Worm (Caenorhabditis elegans) whole organism, mixed stage, embryonic: ENCODE data around the gene K06A9.1.
A peak's percentile ranks its signal among the peaks of the same experiment; 100 is the strongest.

Experiments used
- M03D4.4 ChIP-seq: sonication (generic microtip); optimal IDR thresholded peaks from 2 replicates; lab custom pipeline; 2017; ENCODE audit warnings: mild to moderate bottlenecking, missing genetic modification characterization, missing compliant biosample characterization
- bed-3 ChIP-seq: fragments of 200-800 bp; sonication (Bioruptor generic); optimal IDR thresholded peaks from 3 replicates; lab custom pipeline; 2018; ENCODE audit warnings: mild to moderate bottlenecking, missing genetic modification characterization, moderate library complexity, missing compliant biosample characterization
- blmp-1 ChIP-seq: fragments of 150-350 bp; optimal IDR thresholded peaks from 2 replicates; lab custom pipeline; 2014; ENCODE audit warnings: missing biosample characterization, missing genetic modification characterization
- ceh-39 ChIP-seq: fragments of 150-350 bp; optimal IDR thresholded peaks from 2 replicates; lab custom pipeline; 2014; ENCODE audit warnings: missing biosample characterization, missing genetic modification characterization
- ceh-43 ChIP-seq: fragments of 200-800 bp; sonication (Bioruptor generic); optimal IDR thresholded peaks from 2 replicates; lab custom pipeline; 2018; ENCODE audit warnings: mild to moderate bottlenecking, missing genetic modification characterization, moderate library complexity, missing compliant biosample characterization
- ceh-83 ChIP-seq: fragments of 200-800 bp; sonication (Bioruptor generic); optimal IDR thresholded peaks from 2 replicates; lab custom pipeline; 2018; ENCODE audit warnings: mild to moderate bottlenecking, missing genetic modification characterization, missing compliant biosample characterization
- ces-1 ChIP-seq: fragments of 150-350 bp; optimal IDR thresholded peaks from 2 replicates; lab custom pipeline; 2014; ENCODE audit warnings: missing biosample characterization, missing genetic modification reagents, missing genetic modification characterization
- drap-1 ChIP-seq: fragments of 200-800 bp; sonication (Bioruptor generic); optimal IDR thresholded peaks from 3 replicates; lab custom pipeline; 2018; ENCODE audit warnings: mild to moderate bottlenecking, missing genetic modification characterization, missing compliant biosample characterization
- elt-1 ChIP-seq: sonication (generic microtip); optimal IDR thresholded peaks from 2 replicates; lab custom pipeline; 2017; ENCODE audit warnings: missing genetic modification characterization, mild to moderate bottlenecking, missing compliant biosample characterization, antibody characterized with exemption, moderate library complexity, borderline replicate concordance; ENCODE audit not compliant: insufficient read depth
- elt-3 ChIP-seq: fragments of 150-350 bp; optimal IDR thresholded peaks from 2 replicates; lab custom pipeline; 2014; ENCODE audit warnings: missing biosample characterization, missing genetic modification characterization
- flh-1 ChIP-seq: fragments of 200-800 bp; sonication (Bioruptor generic); optimal IDR thresholded peaks from 2 replicates; lab custom pipeline; 2018; ENCODE audit warnings: mild to moderate bottlenecking, missing genetic modification characterization, moderate library complexity, missing compliant biosample characterization
- ham-2 ChIP-seq: fragments of 200-800 bp; sonication (Bioruptor generic); optimal IDR thresholded peaks from 2 replicates; lab custom pipeline; 2018; ENCODE audit warnings: mild to moderate bottlenecking, missing genetic modification characterization, missing compliant biosample characterization
- hlh-1 ChIP-seq: fragments of 150-350 bp; optimal IDR thresholded peaks from 2 replicates; lab custom pipeline; 2014; ENCODE audit warnings: missing biosample characterization, missing genetic modification reagents, missing genetic modification characterization
- lin-32 ChIP-seq: fragments of 200-800 bp; sonication (Bioruptor generic); optimal IDR thresholded peaks from 2 replicates; lab custom pipeline; 2018; ENCODE audit warnings: mild to moderate bottlenecking, missing genetic modification characterization, missing compliant biosample characterization
- lsy-2 ChIP-seq: fragments of 150-350 bp; optimal IDR thresholded peaks from 2 replicates; lab custom pipeline; 2014; ENCODE audit warnings: missing biosample characterization, missing genetic modification characterization
- mep-1 ChIP-seq: fragments of 150-350 bp; optimal IDR thresholded peaks from 2 replicates; lab custom pipeline; 2017; ENCODE audit warnings: missing biosample characterization, missing genetic modification reagents, missing genetic modification characterization, inconsistent platforms
- mls-2 ChIP-seq: sonication (generic microtip); optimal IDR thresholded peaks from 2 replicates; lab custom pipeline; 2016; ENCODE audit warnings: mild to moderate bottlenecking, missing genetic modification characterization, moderate library complexity, missing compliant biosample characterization
- nhr-12 ChIP-seq: fragments of 150-350 bp; optimal IDR thresholded peaks from 2 replicates; lab custom pipeline; 2014; ENCODE audit warnings: missing biosample characterization, missing genetic modification characterization
- nhr-237 ChIP-seq: fragments of 150-350 bp; optimal IDR thresholded peaks from 2 replicates; lab custom pipeline; 2014; ENCODE audit warnings: missing biosample characterization, missing genetic modification characterization
- nhr-28 ChIP-seq: fragments of 150-350 bp; optimal IDR thresholded peaks from 2 replicates; lab custom pipeline; 2014; ENCODE audit warnings: missing biosample characterization, missing genetic modification characterization
- pha-4 ChIP-seq: fragments of 150-350 bp; optimal IDR thresholded peaks from 2 replicates; lab custom pipeline; 2018; ENCODE audit warnings: missing biosample characterization, missing genetic modification reagents, missing genetic modification characterization
- sem-2 ChIP-seq: fragments of 200-800 bp; sonication (Bioruptor generic); optimal IDR thresholded peaks from 2 replicates; lab custom pipeline; 2018; ENCODE audit warnings: mild to moderate bottlenecking, missing genetic modification characterization, missing compliant biosample characterization
- snpc-4 ChIP-seq: fragments of 150-350 bp; optimal IDR thresholded peaks from 2 replicates; lab custom pipeline; 2014; ENCODE audit warnings: missing biosample characterization, missing genetic modification characterization
- sptf-1 ChIP-seq: sonication (generic microtip); optimal IDR thresholded peaks from 2 replicates; lab custom pipeline; 2017; ENCODE audit warnings: mild to moderate bottlenecking, missing genetic modification characterization, moderate library complexity, missing compliant biosample characterization
- tbx-8 ChIP-seq: fragments of 200-800 bp; sonication (Bioruptor generic); optimal IDR thresholded peaks from 2 replicates; lab custom pipeline; 2018; ENCODE audit warnings: mild to moderate bottlenecking, missing genetic modification characterization, moderate library complexity, missing compliant biosample characterization
- unc-120 ChIP-seq: sonication (generic microtip); optimal IDR thresholded peaks from 2 replicates; lab custom pipeline; 2017; ENCODE audit warnings: missing genetic modification characterization, missing compliant biosample characterization; ENCODE audit not compliant: poor library complexity, severe bottlenecking
- unc-39 ChIP-seq: fragments of 150-350 bp; optimal IDR thresholded peaks from 2 replicates; lab custom pipeline; 2014; ENCODE audit warnings: missing biosample characterization, missing genetic modification characterization
- unc-62 ChIP-seq: fragments of 150-350 bp; optimal IDR thresholded peaks from 2 replicates; lab custom pipeline; 2014; ENCODE audit warnings: missing biosample characterization, missing genetic modification reagents, missing genetic modification characterization
- ztf-11 ChIP-seq: fragments of 150-350 bp; optimal IDR thresholded peaks from 2 replicates; lab custom pipeline; 2014; ENCODE audit warnings: missing biosample characterization, missing genetic modification characterization

K06A9.1 gene

ce11 chrX:1578682-1579081, 31.4 kb downstream of the K06A9.1 start:
- TF ChIP-seq drap-1 (GFP tag; lab: Kevin White, UChicago) (no peak), ces-1 (no peak), blmp-1 (tag; lab: Kevin White, UChicago) (peak; percentile 72), mls-2 (tag; lab: Kevin White, UChicago) (peak; percentile 39), hlh-1 (tag; lab: Kevin White, UChicago) (peak; percentile 33), lsy-2 (tag; lab: Kevin White, UChicago) (no peak), unc-120 (tag; lab: Kevin White, UChicago) (peak; percentile 47), ceh-43 (GFP tag; lab: Kevin White, UChicago) (peak; percentile 19), lin-32 (GFP tag; lab: Kevin White, UChicago) (no peak), sptf-1 (peak; percentile 54), ham-2 (GFP tag; lab: Kevin White, UChicago) (peak; percentile 77), ceh-39 (tag; lab: Kevin White, UChicago) (no peak), ztf-11 (tag; lab: Kevin White, UChicago) (no peak), M03D4.4 (peak; percentile 15), elt-1 (tag; lab: Kevin White, UChicago) (no peak)
- TF ChIP-seq, all 35 proteins: peak for 8

ce11 chrX:1583980-1584379, 36.7 kb downstream of the K06A9.1 start:
- TF ChIP-seq nhr-237 (tag; lab: Kevin White, UChicago) = no peak
- TF ChIP-seq bed-3 = no peak
- no peak for TF ChIP-seq unc-39 (tag; lab: Kevin White, UChicago)
- no peak for TF ChIP-seq sptf-1
- TF ChIP-seq unc-120 (tag; lab: Kevin White, UChicago) = no peak
- TF ChIP-seq tbx-8 (GFP tag; lab: Kevin White, UChicago) = no peak
- no peak for TF ChIP-seq ham-2 (GFP tag; lab: Kevin White, UChicago)
- TF ChIP-seq blmp-1 (tag; lab: Kevin White, UChicago) = no peak
- no peak for TF ChIP-seq snpc-4
- TF ChIP-seq mls-2 (tag; lab: Kevin White, UChicago) = no peak
- TF ChIP-seq nhr-12 (tag; lab: Kevin White, UChicago) = no peak
- no peak for TF ChIP-seq mep-1 (tag; lab: Kevin White, UChicago)
- TF ChIP-seq hlh-1 (tag; lab: Kevin White, UChicago) = no peak
- TF ChIP-seq lsy-2 (tag; lab: Kevin White, UChicago) = no peak

ce11 chrX:1587082-1587481, 39.8 kb downstream of the K06A9.1 start:
- TF ChIP-seq nhr-237 (tag; lab: Kevin White, UChicago) (no peak), mep-1 (tag; lab: Kevin White, UChicago) (no peak), lin-32 (GFP tag; lab: Kevin White, UChicago) (no peak), ceh-83 (no peak), elt-1 (tag; lab: Kevin White, UChicago) (no peak), hlh-1 (tag; lab: Kevin White, UChicago) (no peak), bed-3 (no peak), sptf-1 (no peak), flh-1 (GFP tag; lab: Kevin White, UChicago) (no peak), nhr-28 (tag; lab: Kevin White, UChicago) (no peak), sem-2 (GFP tag; lab: Kevin White, UChicago) (no peak), lsy-2 (tag; lab: Kevin White, UChicago) (no peak), mls-2 (tag; lab: Kevin White, UChicago) (no peak), nhr-12 (tag; lab: Kevin White, UChicago) (no peak), unc-62 (GFP tag; lab: Kevin White, UChicago) (no peak), pha-4 (no peak), blmp-1 (tag; lab: Kevin White, UChicago) (no peak), M03D4.4 (no peak), elt-3 (no peak)

- TF ChIP-seq nhr-28 (tag; lab: Kevin White, UChicago) = no peak
- no peak for TF ChIP-seq ham-2 (GFP tag; lab: Kevin White, UChicago)
- no peak for TF ChIP-seq unc-120 (tag; lab: Kevin White, UChicago)
- TF ChIP-seq lsy-2 (tag; lab: Kevin White, UChicago) = no peak
- TF ChIP-seq ztf-11 (tag; lab: Kevin White, UChicago) = no peak
Measured at ce11 chrX:1589114-1589902, 42.0 kb downstream of the K06A9.1 start.
